Worm (Caenorhabditis elegans) whole organism, L3 larva: ENCODE measurements around the gene nhr-206.

Source experiments
- aly-2 ChIP-seq: fragments of 150-350 bp; optimal IDR thresholded peaks from 2 replicates; lab custom pipeline; 2014; ENCODE audit warnings: missing biosample characterization, missing genetic modification characterization
- ceh-82 ChIP-seq: fragments of 150-350 bp; optimal IDR thresholded peaks from 2 replicates; lab custom pipeline; 2014; ENCODE audit warnings: missing biosample characterization, missing genetic modification characterization
- daf-12 ChIP-seq: fragments of 150-350 bp; optimal IDR thresholded peaks from 2 replicates; lab custom pipeline; 2014; ENCODE audit warnings: missing biosample characterization, missing genetic modification reagents, missing genetic modification characterization
- fkh-10 ChIP-seq: sonication (generic microtip); optimal IDR thresholded peaks from 2 replicates; lab custom pipeline; 2017; ENCODE audit warnings: missing biosample characterization, missing genetic modification reagents, missing genetic modification characterization
- skn-1 ChIP-seq: fragments of 150-350 bp; optimal IDR thresholded peaks from 2 replicates; lab custom pipeline; 2014; ENCODE audit warnings: missing biosample characterization, missing genetic modification characterization

DNA sequence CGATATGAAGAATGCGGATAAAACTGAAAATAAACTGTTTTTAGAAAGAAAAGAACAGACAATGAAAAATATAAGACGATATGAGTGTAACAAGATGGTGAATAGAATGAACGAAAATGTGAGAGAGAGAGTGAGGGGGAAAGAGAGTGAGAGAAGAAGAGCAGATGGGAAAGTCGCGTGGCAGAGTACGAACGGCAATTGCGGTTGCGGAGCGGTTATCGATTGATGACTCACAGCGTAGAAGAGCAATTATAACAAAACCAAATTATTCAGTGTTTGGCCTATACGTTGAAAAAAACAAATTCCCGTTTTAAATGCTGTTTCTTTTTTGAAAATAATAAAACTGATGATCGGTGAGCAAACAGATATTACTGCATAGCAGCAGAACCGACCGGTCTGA is 26.4 kb upstream of the nhr-206 start, which contains the start of gene pqn-53:
- no peak for TF ChIP-seq daf-12 (tag; lab: Kevin White, UChicago)
- no peak for TF ChIP-seq skn-1 (tag; lab: Kevin White, UChicago)
- TF ChIP-seq fkh-10 (GFP tag; lab: Kevin White, UChicago) = no peak
- no peak for TF ChIP-seq aly-2 (tag; lab: Kevin White, UChicago)
- TF ChIP-seq ceh-82 (tag; lab: Kevin White, UChicago) = no peak
